Worm (Caenorhabditis elegans): ENCODE measurements around the gene F42D1.4.

The F42D1.4 gene

DNA sequence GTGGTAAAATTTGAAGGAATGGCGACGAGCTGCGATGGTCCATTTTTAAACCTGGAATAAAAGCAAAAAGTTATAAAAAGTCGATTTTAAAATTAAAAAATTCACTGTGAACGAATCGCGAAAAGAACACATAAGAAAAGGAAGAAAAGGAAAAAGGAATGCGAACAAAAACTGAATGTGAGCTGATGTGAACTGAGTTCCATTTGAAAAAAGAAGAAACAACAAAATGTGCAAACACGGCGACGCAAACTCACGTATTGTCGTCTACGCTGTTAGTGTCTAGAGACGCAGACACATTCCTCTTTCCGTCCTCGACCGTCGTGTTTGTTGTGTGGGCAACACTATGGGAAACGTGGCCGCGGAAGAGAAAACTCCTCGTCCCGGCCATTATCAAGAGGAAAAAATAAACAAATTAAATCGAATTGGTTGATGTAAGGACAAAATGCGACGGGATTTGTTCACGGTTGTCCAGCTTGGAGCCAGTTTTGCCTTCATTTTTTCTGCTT lies 46.7 kb downstream of the F42D1.4 start, which contains the start of the genes C27C12.1 and C27C12.4 (continued):
- no peak for TF ChIP-seq pqm-1 (tag; optimal IDR thresholded peaks at IDR 0.05)
- peak; percentile 13 for TF ChIP-seq hpl-2 (GFP tag; optimal IDR thresholded peaks at IDR 0.05)
- peak in 1 of 2 experiments; percentile 82 for TF ChIP-seq ztf-11 (tag; optimal IDR thresholded peaks at IDR 0.05)
- TF ChIP-seq nhr-237 (tag; optimal IDR thresholded peaks at IDR 0.05): no peak
- TF ChIP-seq pag-3 (tag; optimal IDR thresholded peaks at IDR 0.05; ENCODE audit: borderline replicate concordance, insufficient read depth): no peak
- TF ChIP-seq nhr-84 (tag; optimal IDR thresholded peaks at IDR 0.05): no peak
- TF ChIP-seq aly-2 (tag; optimal IDR thresholded peaks at IDR 0.05): peak; percentile 45
- 0 out of 2 replicates have a peak, but pooled peaks have one; percentile 47 for TF ChIP-seq ceh-88 (GFP tag; IDR thresholded peaks at IDR 0.05)
- no peak for TF ChIP-seq C34B4.2 (tag; optimal IDR thresholded peaks at IDR 0.05)
- peak; percentile 55 for TF ChIP-seq fos-1 (tag; optimal IDR thresholded peaks at IDR 0.05)
- no peak for TF ChIP-seq ama-1 (optimal IDR thresholded peaks at IDR 0.05)
- TF ChIP-seq ceh-8 (GFP tag; optimal IDR thresholded peaks at IDR 0.05): peak; percentile 25
- peak; percentile 63 for TF ChIP-seq fkh-4 (tag; optimal IDR thresholded peaks at IDR 0.05; ENCODE audit: borderline replicate concordance)
- peak; percentile 89 for TF ChIP-seq swsn-7 (tag; optimal IDR thresholded peaks at IDR 0.05)
- TF ChIP-seq sox-4 (tag; optimal IDR thresholded peaks at IDR 0.05): peak; percentile 59
- no peak for TF ChIP-seq efl-3 (GFP tag; optimal IDR thresholded peaks at IDR 0.05)
- TF ChIP-seq sptf-1 (tag; optimal IDR thresholded peaks at IDR 0.05): no peak
- no peak for TF ChIP-seq unc-30 (tag; optimal IDR thresholded peaks at IDR 0.05)
- peak; percentile 96 for TF ChIP-seq rnt-1 (tag; optimal IDR thresholded peaks at IDR 0.05)
- TF ChIP-seq egl-27 (tag; optimal IDR thresholded peaks at IDR 0.05): no peak
- no peak for TF ChIP-seq zag-1 (tag; optimal IDR thresholded peaks at IDR 0.05)
- peak; percentile 90 for TF ChIP-seq nhr-90 (tag; optimal IDR thresholded peaks at IDR 0.05; ENCODE audit: poor library complexity)
- peak; percentile 27 for TF ChIP-seq mef-2 (tag; optimal IDR thresholded peaks at IDR 0.05)
- TF ChIP-seq elt-2 (tag; optimal IDR thresholded peaks at IDR 0.05): peak; percentile 78
- TF ChIP-seq lsy-2 (tag; optimal IDR thresholded peaks at IDR 0.05): peak; percentile 82 to 89
- peak; percentile 93 for TF ChIP-seq nhr-20 (tag; optimal IDR thresholded peaks at IDR 0.05)
- peak in 1 of 2 experiments; percentile 90 for TF ChIP-seq mdl-1 (tag; optimal IDR thresholded peaks at IDR 0.05)
- TF ChIP-seq ceh-63 (GFP tag; optimal IDR thresholded peaks at IDR 0.05): no peak
- peak; percentile 61 for TF ChIP-seq C04F5.9 (tag; optimal IDR thresholded peaks at IDR 0.05)
- no peak for TF ChIP-seq hlh-4 (tag; optimal IDR thresholded peaks at IDR 0.05)
- TF ChIP-seq vab-15 (tag; optimal IDR thresholded peaks at IDR 0.05): no peak
- TF ChIP-seq xbp-1 (tag; optimal IDR thresholded peaks at IDR 0.05): peak; percentile 83
- TF ChIP-seq unc-86 (tag; optimal IDR thresholded peaks at IDR 0.05): peak; percentile 83
- peak; percentile 73 for TF ChIP-seq ztf-4 (tag; optimal IDR thresholded peaks at IDR 0.05)
- no peak for TF ChIP-seq tlp-1 (tag; optimal IDR thresholded peaks at IDR 0.05)
- TF ChIP-seq nhr-12 (tag; optimal IDR thresholded peaks at IDR 0.05): no peak
- no peak for TF ChIP-seq ets-5 (GFP tag; IDR thresholded peaks at IDR 0.05)
- peak; percentile 75 to 88 for TF ChIP-seq lin-35 (GFP tag; optimal IDR thresholded peaks at IDR 0.05)
- no peak for TF ChIP-seq unc-62 (GFP tag; optimal IDR thresholded peaks at IDR 0.05)
- no peak for TF ChIP-seq nhr-76 (tag; optimal IDR thresholded peaks at IDR 0.05)
- peak; percentile 80 for TF ChIP-seq ceh-90 (tag; optimal IDR thresholded peaks at IDR 0.05)
- TF ChIP-seq nhr-28 (tag; optimal IDR thresholded peaks at IDR 0.05): no peak
- peak; percentile 43 for TF ChIP-seq sup-37 (GFP tag; optimal IDR thresholded peaks at IDR 0.05)
- TF ChIP-seq F16B12.6 (tag; optimal IDR thresholded peaks at IDR 0.05): peak; percentile 99
- TF ChIP-seq ces-1 (GFP tag; optimal IDR thresholded peaks at IDR 0.05): no peak
- peak; percentile 94 for TF ChIP-seq snu-23 (GFP tag; optimal IDR thresholded peaks at IDR 0.05)
- TF ChIP-seq fkh-8 (tag; optimal IDR thresholded peaks at IDR 0.05): peak; percentile 90
- TF ChIP-seq skn-1 (tag; optimal IDR thresholded peaks at IDR 0.05): peak; percentile 73
- peak; percentile 50 for TF ChIP-seq lin-15B (tag; optimal IDR thresholded peaks at IDR 0.05)
- TF ChIP-seq nhr-19 (GFP tag; conservative IDR thresholded peaks at IDR 0.05): peak; percentile 88
- TF ChIP-seq isw-1 (GFP tag; IDR thresholded peaks at IDR 0.05): peak; percentile 76
- TF ChIP-seq nhr-71 (tag; optimal IDR thresholded peaks at IDR 0.05): peak; percentile 95
